Fruit fly (Drosophila melanogaster) whole organism, embryonic: Measurements from ENCODE around the gene CG12589.

Experiments used
- Ada2b ChIP-seq: fragments of 200-800 bp; sonication (Bioruptor generic); IDR thresholded peaks from 2 replicates; pipeline ENCODE4 v1.3.6; 2022; ENCODE audit warnings: missing biosample characterization, missing genetic modification characterization
- Bdp1 ChIP-seq: fragments of 200-800 bp; sonication (Bioruptor generic); optimal IDR thresholded peaks from 3 replicates; lab custom pipeline; 2016; ENCODE audit warnings: missing biosample characterization, missing genetic modification characterization
- Blimp-1 ChIP-seq: fragments of 200-800 bp; sonication (Bioruptor generic); optimal IDR thresholded peaks from 3 replicates; lab custom pipeline; 2018; ENCODE audit warnings: missing biosample characterization, missing genetic modification characterization, mild to moderate bottlenecking, moderate library complexity, missing genetic modification reagents
- CG11695 ChIP-seq: fragments of 200-800 bp; sonication (Bioruptor generic); IDR thresholded peaks from 3 replicates; pipeline ENCODE4 v1.3.6; 2022; ENCODE audit warnings: missing biosample characterization, missing genetic modification characterization
- CG12391 ChIP-seq: fragments of 200-800 bp; sonication (Bioruptor generic); optimal IDR thresholded peaks from 3 replicates; lab custom pipeline; 2018; ENCODE audit warnings: missing biosample characterization, mild to moderate bottlenecking, missing genetic modification characterization, moderate library complexity
- CG14014 ChIP-seq: fragments of 200-800 bp; sonication (Bioruptor generic); IDR thresholded peaks from 2 replicates; pipeline ENCODE4 v1.3.6; 2022; ENCODE audit warnings: missing biosample characterization, missing genetic modification characterization
- CG14860 ChIP-seq: fragments of 200-800 bp; sonication (Bioruptor generic); IDR thresholded peaks from 3 replicates; pipeline ENCODE4 v1.3.6; 2022; ENCODE audit warnings: missing biosample characterization, missing genetic modification characterization; ENCODE audit not compliant: partially characterized antibody
- CG15479 ChIP-seq: fragments of 200-800 bp; sonication (Bioruptor generic); optimal IDR thresholded peaks from 3 replicates; lab custom pipeline; 2019; ENCODE audit warnings: missing biosample characterization, mild to moderate bottlenecking, missing genetic modification characterization, moderate library complexity
- CG1603 ChIP-seq: fragments of 200-800 bp; sonication (Bioruptor generic); optimal IDR thresholded peaks from 2 replicates; lab custom pipeline; 2019; ENCODE audit warnings: missing biosample characterization, mild to moderate bottlenecking, missing genetic modification characterization, moderate library complexity
- CG17385 ChIP-seq: fragments of 200-800 bp; sonication (Bioruptor generic); optimal IDR thresholded peaks from 3 replicates; lab custom pipeline; 2018; ENCODE audit warnings: missing biosample characterization, mild to moderate bottlenecking, missing genetic modification characterization
- CG1832 ChIP-seq: fragments of 200-800 bp; sonication (Bioruptor generic); optimal IDR thresholded peaks from 2 replicates; lab custom pipeline; 2017; ENCODE audit warnings: missing biosample characterization, mild to moderate bottlenecking, missing genetic modification characterization, inconsistent platforms
- CG2199 ChIP-seq: fragments of 200-800 bp; sonication (Bioruptor generic); IDR thresholded peaks from 3 replicates; pipeline ENCODE4 v1.3.6; 2022; ENCODE audit warnings: missing biosample characterization, missing genetic modification characterization
- CG4282 ChIP-seq: fragments of 200-800 bp; sonication (Bioruptor generic); optimal IDR thresholded peaks from 2 replicates; lab custom pipeline; 2016; ENCODE audit warnings: missing biosample characterization, missing genetic modification characterization
- CG6254 ChIP-seq: fragments of 200-800 bp; sonication (Bioruptor generic); optimal IDR thresholded peaks from 3 replicates; lab custom pipeline; 2017; ENCODE audit warnings: mild to moderate bottlenecking, missing biosample characterization, missing genetic modification reagents, missing genetic modification characterization
- CG6813 ChIP-seq: fragments of 200-800 bp; sonication (Bioruptor generic); optimal IDR thresholded peaks from 2 replicates; lab custom pipeline; 2017; ENCODE audit warnings: missing biosample characterization, missing genetic modification characterization, mild to moderate bottlenecking, moderate library complexity, missing genetic modification reagents
- CG7745 ChIP-seq: fragments of 200-800 bp; sonication (Bioruptor generic); optimal IDR thresholded peaks from 2 replicates; lab custom pipeline; 2018; ENCODE audit warnings: missing biosample characterization, mild to moderate bottlenecking, missing genetic modification characterization, moderate library complexity
- Chrac-16 ChIP-seq: fragments of 200-800 bp; sonication (Bioruptor generic); optimal IDR thresholded peaks from 3 replicates; lab custom pipeline; 2016; ENCODE audit warnings: missing biosample characterization, missing genetic modification characterization
- HLH4C ChIP-seq: fragments of 200-800 bp; sonication (Bioruptor generic); IDR thresholded peaks from 3 replicates; pipeline ENCODE4 v1.3.6; 2022; ENCODE audit warnings: missing biosample characterization, missing genetic modification characterization; ENCODE audit not compliant: partially characterized antibody
- HLHmδ ChIP-seq: fragments of 200-800 bp; sonication (Bioruptor generic); optimal IDR thresholded peaks from 2 replicates; lab custom pipeline; 2018; ENCODE audit warnings: missing biosample characterization, mild to moderate bottlenecking, missing genetic modification characterization, moderate library complexity
- Hmx ChIP-seq: fragments of 200-800 bp; sonication (Bioruptor generic); optimal IDR thresholded peaks from 2 replicates; lab custom pipeline; 2016; ENCODE audit warnings: missing biosample characterization, missing genetic modification characterization
- MTF-1 ChIP-seq: fragments of 200-800 bp; sonication (Bioruptor generic); optimal IDR thresholded peaks from 2 replicates; lab custom pipeline; 2018; ENCODE audit warnings: missing biosample characterization, mild to moderate bottlenecking, missing genetic modification characterization, borderline replicate concordance
- Myb ChIP-seq: fragments of 200-800 bp; sonication (Bioruptor generic); optimal IDR thresholded peaks from 2 replicates; lab custom pipeline; 2016; ENCODE audit warnings: missing biosample characterization, missing genetic modification characterization
- Pdp1 ChIP-seq, 2 experiments: fragments of 200-800 bp; sonication (Bioruptor generic); optimal IDR thresholded peaks; 3 replicates each; lab custom pipeline; 2016; ENCODE audit warnings: missing biosample characterization in 2 of 2, missing genetic modification characterization in 2 of 2, mild to moderate bottlenecking in 1 of 2, moderate library complexity in 1 of 2
- Ravus ChIP-seq: fragments of 200-800 bp; sonication (Bioruptor generic); IDR thresholded peaks from 2 replicates; pipeline ENCODE4 v1.3.6; 2022; ENCODE audit warnings: missing biosample characterization, missing genetic modification characterization
- Rx ChIP-seq: fragments of 200-800 bp; sonication (Bioruptor generic); IDR thresholded peaks from 2 replicates; pipeline ENCODE4 v1.3.6; 2022; ENCODE audit warnings: missing biosample characterization, missing genetic modification characterization
- ara ChIP-seq: fragments of 200-800 bp; sonication (Bioruptor generic); IDR thresholded peaks from 2 replicates; pipeline ENCODE4 v1.3.6; 2022; ENCODE audit warnings: missing biosample characterization, missing genetic modification characterization
- bbx ChIP-seq: fragments of 200-800 bp; sonication (Bioruptor generic); IDR thresholded peaks from 2 replicates; pipeline ENCODE4 v1.3.6; 2022; ENCODE audit warnings: missing biosample characterization, missing genetic modification characterization; ENCODE audit not compliant: partially characterized antibody
- chif ChIP-seq, 2 experiments: fragments of 200-800 bp; sonication (Bioruptor generic); optimal IDR thresholded peaks; 3 replicates each; lab custom pipeline; 2016; ENCODE audit warnings: missing biosample characterization in 2 of 2, missing genetic modification characterization in 2 of 2
- dmrt11E ChIP-seq: fragments of 200-800 bp; sonication (Bioruptor generic); optimal IDR thresholded peaks from 3 replicates; lab custom pipeline; 2018; ENCODE audit warnings: missing biosample characterization, mild to moderate bottlenecking, missing genetic modification characterization, moderate library complexity
- dmrt99B ChIP-seq: fragments of 200-800 bp; sonication (Bioruptor generic); optimal IDR thresholded peaks from 2 replicates; lab custom pipeline; 2018; ENCODE audit warnings: missing biosample characterization, mild to moderate bottlenecking, missing genetic modification characterization, moderate library complexity
- en ChIP-seq: fragments of 200-800 bp; sonication (Bioruptor generic); optimal IDR thresholded peaks from 2 replicates; lab custom pipeline; 2016; ENCODE audit warnings: missing biosample characterization, missing genetic modification characterization
- eve ChIP-seq, 2 experiments: fragments of >200 bp; optimal IDR thresholded peaks; 2 replicates each; lab custom pipeline; 2017; ENCODE audit warnings: missing biosample characterization in 2 of 2, missing genetic modification characterization in 2 of 2
- fd64A ChIP-seq: fragments of 200-800 bp; sonication (Bioruptor generic); optimal IDR thresholded peaks from 3 replicates; lab custom pipeline; 2018; ENCODE audit warnings: missing biosample characterization, mild to moderate bottlenecking, missing genetic modification characterization
- gcm ChIP-seq: fragments of 200-800 bp; sonication (Bioruptor generic); optimal IDR thresholded peaks from 2 replicates; lab custom pipeline; 2019; ENCODE audit warnings: missing biosample characterization, mild to moderate bottlenecking, missing genetic modification characterization, moderate library complexity
- gfzf ChIP-seq: fragments of 200-800 bp; sonication (Bioruptor generic); optimal IDR thresholded peaks from 2 replicates; lab custom pipeline; 2016; ENCODE audit warnings: missing biosample characterization, mild to moderate bottlenecking, missing genetic modification characterization, moderate library complexity
- grau ChIP-seq: fragments of 200-800 bp; optimal IDR thresholded peaks from 3 replicates; lab custom pipeline; 2019; ENCODE audit warnings: missing biosample characterization, mild to moderate bottlenecking, missing genetic modification characterization, moderate library complexity
- hbn ChIP-seq: fragments of 200-800 bp; sonication (Bioruptor generic); IDR thresholded peaks from 2 replicates; pipeline ENCODE4 v1.3.6; 2022; ENCODE audit warnings: missing biosample characterization, missing genetic modification characterization; ENCODE audit not compliant: partially characterized antibody
- hth ChIP-seq: fragments of >200 bp; optimal IDR thresholded peaks from 2 replicates; lab custom pipeline; 2017; ENCODE audit warnings: inconsistent platforms
- kni ChIP-seq: fragments of 200-800 bp; sonication (Bioruptor generic); optimal IDR thresholded peaks from 3 replicates; lab custom pipeline; 2017; ENCODE audit warnings: mild to moderate bottlenecking, missing biosample characterization, missing genetic modification reagents, missing genetic modification characterization
- lola ChIP-seq, 3 experiments: fragments of >200 bp in 2 of 3; fragments of 200-800 bp in 1 of 3; sonication (Bioruptor generic) in 1 of 3; optimal IDR thresholded peaks; 2 replicates each; lab custom pipeline; 2017 to 2019; ENCODE audit warnings: missing biosample characterization in 3 of 3, missing genetic modification characterization in 3 of 3, mild to moderate bottlenecking in 1 of 3, moderate library complexity in 1 of 3
- oc ChIP-seq: fragments of 200-800 bp; sonication (Bioruptor generic); optimal IDR thresholded peaks from 2 replicates; lab custom pipeline; 2018; ENCODE audit warnings: missing biosample characterization, mild to moderate bottlenecking, missing genetic modification characterization, moderate library complexity
- pros ChIP-seq: fragments of 200-800 bp; sonication (Bioruptor generic); optimal IDR thresholded peaks from 3 replicates; lab custom pipeline; 2019; ENCODE audit warnings: missing biosample characterization, mild to moderate bottlenecking, missing genetic modification characterization, moderate library complexity
- sc ChIP-seq, 3 experiments: fragments of >200 bp in 2 of 3; fragments of 200-800 bp in 1 of 3; sonication (Bioruptor generic) in 1 of 3; optimal IDR thresholded peaks; 2 replicates in 2 of 3; 3 replicates in 1 of 3; lab custom pipeline; 2017; ENCODE audit warnings: mild to moderate bottlenecking in 1 of 3, missing biosample characterization in 1 of 3, missing genetic modification characterization in 1 of 3, missing genetic modification reagents in 1 of 3
- tll ChIP-seq, 2 experiments: fragments of 200-800 bp in 1 of 2; fragments of >200 bp in 1 of 2; sonication (Bioruptor generic) in 1 of 2; optimal IDR thresholded peaks; 2 replicates each; lab custom pipeline; 2017 to 2019; ENCODE audit warnings: missing biosample characterization in 2 of 2, missing genetic modification characterization in 2 of 2, mild to moderate bottlenecking in 1 of 2, moderate library complexity in 1 of 2
- twi ChIP-seq: fragments of 200-800 bp; optimal IDR thresholded peaks from 2 replicates; lab custom pipeline; 2019; ENCODE audit warnings: missing biosample characterization, mild to moderate bottlenecking, missing genetic modification characterization, moderate library complexity
- zen ChIP-seq: fragments of 200-800 bp; sonication (Bioruptor generic); optimal IDR thresholded peaks from 3 replicates; lab custom pipeline; 2018; ENCODE audit warnings: missing biosample characterization, mild to moderate bottlenecking, missing genetic modification characterization, moderate library complexity
- zf30C ChIP-seq: fragments of 200-800 bp; sonication (Bioruptor generic); optimal IDR thresholded peaks from 3 replicates; lab custom pipeline; 2018; ENCODE audit warnings: missing biosample characterization, mild to moderate bottlenecking, missing genetic modification characterization

CG12589 gene

DNA sequence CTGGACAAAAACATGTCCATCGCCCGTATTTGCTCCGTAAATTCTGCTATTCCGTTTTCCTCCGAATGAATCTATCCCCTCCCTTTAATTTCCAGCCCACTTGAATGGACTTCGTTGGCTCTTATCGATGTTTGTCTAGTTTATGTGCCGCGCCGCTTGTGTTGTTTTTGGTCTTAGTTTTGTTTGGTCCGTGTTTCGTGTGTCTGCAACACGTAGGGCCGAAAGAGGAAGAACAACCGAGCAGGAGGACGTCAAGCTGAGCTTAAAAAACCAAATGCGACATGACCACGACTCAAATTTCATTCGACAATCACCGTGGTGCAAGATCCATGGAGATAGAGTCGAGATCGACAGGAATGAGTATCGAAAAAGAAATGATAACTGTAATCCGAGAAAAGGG is 34.6 kb downstream of the CG12589 start:
- no peak for TF ChIP-seq CG1832 (GFP tag; lab: Kevin White, UChicago)
- no peak for TF ChIP-seq Ada2b (GFP tag; lab: Robert Waterston, UW)
- no peak for TF ChIP-seq Chrac-16 (GFP tag; lab: Kevin White, UChicago)
- no peak for TF ChIP-seq gfzf (GFP tag; lab: Kevin White, UChicago)
- TF ChIP-seq Ravus, result no peak
- TF ChIP-seq HLHmδ (GFP tag; lab: Kevin White, UChicago), result peak; percentile 21
- peak; percentile 12 for TF ChIP-seq oc (tag; lab: Kevin White, UChicago)
- no peak for TF ChIP-seq fd64A (GFP tag; lab: Kevin White, UChicago)
- TF ChIP-seq CG17385 (GFP tag; lab: Kevin White, UChicago), result peak; percentile 27
- TF ChIP-seq CG11695 (GFP tag; lab: Robert Waterston, UW), result no peak
- peak; percentile 30; the same call in 1 of the 3 replicates for TF ChIP-seq CG2199 (GFP tag; lab: Robert Waterston, UW)
- peak; percentile 41 for TF ChIP-seq pros (GFP tag; lab: Kevin White, UChicago)
- no peak for TF ChIP-seq Bdp1 (GFP tag; lab: Kevin White, UChicago)
- TF ChIP-seq CG14014 (GFP tag; lab: Robert Waterston, UW), result no peak
- TF ChIP-seq sc (optimal IDR thresholded peaks at IDR 0.05; lab: Kevin White, UChicago), result no peak
- TF ChIP-seq sc (GFP tag; optimal IDR thresholded peaks at IDR 0.05; lab: Kevin White, UChicago), result no peak
- TF ChIP-seq CG6813 (GFP tag; lab: Kevin White, UChicago), result peak; percentile 28
- TF ChIP-seq CG1603, result peak; percentile 20
- TF ChIP-seq zen (tag; lab: Kevin White, UChicago), result peak; percentile 0
- TF ChIP-seq kni (GFP tag; lab: Kevin White, UChicago), result peak; percentile 29
- no peak for TF ChIP-seq hbn (GFP tag; lab: Robert Waterston, UW)
- TF ChIP-seq HLH4C, result no peak
- peak; percentile 31 for TF ChIP-seq twi (tag; lab: Kevin White, UChicago)
- TF ChIP-seq bbx (GFP tag; lab: Robert Waterston, UW), result no peak
- TF ChIP-seq Hmx, result no peak
- TF ChIP-seq CG4282 (GFP tag; lab: Kevin White, UChicago), result peak; percentile 18
- TF ChIP-seq Myb (GFP tag; lab: Kevin White, UChicago), result no peak
- TF ChIP-seq gcm (GFP tag; lab: Kevin White, UChicago), result peak; percentile 27
- peak in 1 of 2 experiments; percentile 45 for TF ChIP-seq tll (GFP tag; optimal IDR thresholded peaks at IDR 0.05; lab: Kevin White, UChicago)
- TF ChIP-seq CG7745 (tag; lab: Kevin White, UChicago), result peak; percentile 22
- no peak for TF ChIP-seq Rx (GFP tag; lab: Robert Waterston, UW)
- no peak for TF ChIP-seq MTF-1
- TF ChIP-seq CG15479 (GFP tag; lab: Kevin White, UChicago), result peak; percentile 79

DNA sequence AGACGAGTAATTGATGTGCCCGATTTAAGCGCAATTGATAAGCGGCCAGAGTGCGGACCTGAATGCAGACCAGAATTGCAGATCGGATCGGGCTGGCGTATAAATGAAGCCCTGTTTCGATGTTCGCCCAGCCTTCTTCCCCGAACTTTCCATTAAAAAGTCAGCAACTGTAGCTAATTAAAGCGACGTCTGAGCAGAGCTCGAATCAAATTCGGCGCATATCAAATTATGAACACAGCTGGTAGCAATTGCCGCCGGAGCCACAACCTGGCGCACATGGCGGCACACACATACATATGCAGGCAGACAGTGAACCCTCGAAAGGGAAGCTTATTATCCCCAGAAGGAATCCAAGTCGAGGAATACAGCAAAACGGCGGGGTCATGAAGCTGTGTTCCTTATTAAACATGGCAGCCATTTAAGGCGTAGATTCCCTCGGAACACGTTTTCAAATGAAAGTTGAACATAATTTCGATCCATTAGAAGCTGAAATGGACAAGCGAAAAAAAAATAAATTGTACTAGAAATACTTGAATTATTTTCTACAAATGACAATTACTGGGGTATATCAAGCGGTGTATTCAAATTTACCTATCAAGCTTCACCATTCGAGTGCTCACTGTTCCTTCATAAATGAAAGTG is 35.3 kb downstream of the CG12589 start:
- TF ChIP-seq CG14860 (GFP tag; lab: Robert Waterston, UW) (no peak), CG12391 (tag; lab: Kevin White, UChicago) (peak; percentile 20), Blimp-1 (GFP tag; lab: Kevin White, UChicago) (peak; percentile 39), CG6254 (GFP tag; lab: Kevin White, UChicago) (peak; percentile 9), grau (peak; percentile 85), lola (GFP tag; optimal IDR thresholded peaks at IDR 0.05; lab: Kevin White, UChicago) (peak in 1 of 3 experiments; percentile 21), en (GFP tag; lab: Kevin White, UChicago) (no peak), Pdp1 (GFP tag; optimal IDR thresholded peaks at IDR 0.05; lab: Kevin White, UChicago) (peak in 1 of 2 experiments; percentile 5), Chrac-16 (GFP tag; lab: Kevin White, UChicago) (peak; percentile 16), dmrt99B (tag; lab: Kevin White, UChicago) (peak; percentile 53), eve (GFP tag; optimal IDR thresholded peaks at IDR 0.05; lab: Kevin White, UChicago) (peak in 1 of 2 experiments; percentile 74), hth (lab: Kevin White, UChicago) (no peak), dmrt11E (peak; percentile 27), ara (GFP tag; lab: Robert Waterston, UW) (no peak), chif (GFP tag; optimal IDR thresholded peaks at IDR 0.05; lab: Kevin White, UChicago) (peak; percentile 8 to 28), HLHmδ (GFP tag; lab: Kevin White, UChicago) (no peak), zf30C (GFP tag; lab: Kevin White, UChicago) (no peak)
